Worm (Caenorhabditis elegans) whole organism, L2 larva: ENCODE measurements around the gene pmp-3.

ENCODE experiments used
- crh-2 ChIP-seq: sonication (generic microtip); optimal IDR thresholded peaks from 2 replicates; lab custom pipeline; 2017; ENCODE audit warnings: missing biosample characterization, missing genetic modification characterization
- elt-3 ChIP-seq: sonication (generic microtip); optimal IDR thresholded peaks from 2 replicates; lab custom pipeline; 2017; ENCODE audit warnings: missing biosample characterization, missing genetic modification characterization
- nhr-237 ChIP-seq: fragments of 150-350 bp; optimal IDR thresholded peaks from 2 replicates; lab custom pipeline; 2014; ENCODE audit warnings: missing biosample characterization, missing genetic modification characterization
- ztf-11 ChIP-seq: sonication (generic microtip); optimal IDR thresholded peaks from 2 replicates; lab custom pipeline; 2017; ENCODE audit warnings: missing biosample characterization, missing genetic modification characterization

DNA sequence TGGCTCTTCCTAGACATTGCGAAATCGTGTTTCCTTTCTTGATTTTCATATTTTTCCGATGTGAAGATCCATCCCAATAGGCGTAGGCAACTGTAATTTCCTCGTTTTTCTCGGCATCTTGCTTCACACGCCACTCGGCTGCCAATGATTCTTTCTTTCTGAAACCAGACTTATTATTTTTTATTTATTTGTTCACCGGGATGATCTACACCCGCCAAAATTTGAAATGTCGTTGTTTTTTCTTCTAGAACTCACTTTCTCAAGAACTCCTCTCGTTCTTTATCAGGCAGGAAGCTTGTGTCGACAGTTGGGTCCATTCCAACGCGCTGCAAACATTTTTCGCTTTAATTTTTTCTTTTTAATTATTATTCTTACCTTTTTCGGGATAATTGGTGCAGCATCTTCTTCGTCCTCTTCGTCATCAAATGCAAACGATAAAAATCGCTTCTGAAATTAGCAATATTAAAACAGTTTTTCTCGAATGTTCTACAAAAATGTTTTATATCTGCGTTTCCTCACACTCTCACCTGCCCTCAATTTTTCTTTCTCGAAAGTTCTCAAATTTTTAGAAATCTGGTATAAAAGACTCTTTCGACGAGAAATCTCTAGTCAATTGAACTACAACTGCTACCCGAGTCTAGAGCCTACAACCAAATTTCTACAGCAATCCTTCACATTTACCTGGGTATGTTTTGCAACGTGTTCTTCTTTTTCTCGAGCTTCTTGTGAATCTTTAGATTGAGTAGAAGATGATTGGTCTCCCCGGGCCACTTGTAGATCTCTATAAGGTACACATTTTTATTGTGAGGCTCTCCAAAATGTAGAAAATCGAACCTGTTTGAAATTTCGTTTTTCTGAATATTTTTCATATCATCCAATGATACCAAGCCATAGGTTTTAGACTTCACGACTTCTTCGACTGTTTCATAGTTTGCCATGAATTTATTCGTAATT lies 38.1 kb downstream of the pmp-3 start, which contains the start of gene hsp-90:
- TF ChIP-seq crh-2 (tag; lab: Kevin White, UChicago) = no peak
- TF ChIP-seq elt-3 (tag; lab: Kevin White, UChicago) = no peak
- no peak for TF ChIP-seq ztf-11 (tag; lab: Kevin White, UChicago)
- TF ChIP-seq nhr-237 (tag; lab: Kevin White, UChicago) = no peak
